Fruit fly (Drosophila melanogaster) whole organism, adult: ENCODE data around the gene CG7320.

Experiments used
- CG14711 ChIP-seq: fragments of 200-800 bp; sonication (Bioruptor generic); optimal IDR thresholded peaks from 2 replicates; lab custom pipeline; 2018; ENCODE audit warnings: missing biosample characterization, mild to moderate bottlenecking, missing genetic modification characterization, moderate library complexity
- CG33017 ChIP-seq: fragments of 200-800 bp; sonication (Bioruptor generic); optimal IDR thresholded peaks from 2 replicates; lab custom pipeline; 2018; ENCODE audit warnings: missing biosample characterization, mild to moderate bottlenecking, missing genetic modification characterization, moderate library complexity
- Crg-1 ChIP-seq: fragments of 200-800 bp; sonication (Bioruptor generic); optimal IDR thresholded peaks from 2 replicates; lab custom pipeline; 2016; ENCODE audit warnings: missing biosample characterization, missing genetic modification characterization
- pad ChIP-seq: fragments of 200-800 bp; sonication (Bioruptor generic); optimal IDR thresholded peaks from 3 replicates; lab custom pipeline; 2017; ENCODE audit warnings: missing biosample characterization, missing genetic modification characterization, mild to moderate bottlenecking, moderate library complexity, missing genetic modification reagents
- tj ChIP-seq: fragments of 200-800 bp; sonication (Bioruptor generic); optimal IDR thresholded peaks from 3 replicates; lab custom pipeline; 2017; ENCODE audit warnings: missing biosample characterization, mild to moderate bottlenecking, missing genetic modification characterization, moderate library complexity

dm6 chr3L:18235825-18236647 lies 34.7 kb downstream of the CG7320 start:
- no peak for TF ChIP-seq Crg-1 (GFP tag; lab: Kevin White, UChicago)
- TF ChIP-seq CG33017 (tag; lab: Kevin White, UChicago), result no peak
- TF ChIP-seq pad (GFP tag; lab: Kevin White, UChicago), result no peak
- TF ChIP-seq CG14711 (tag; lab: Kevin White, UChicago), result no peak
- peak; percentile 11 for TF ChIP-seq tj (GFP tag; lab: Kevin White, UChicago)
